Worm (Caenorhabditis elegans): ENCODE measurements around the gene K02C4.3.

- TF ChIP-seq nhr-11 (tag; optimal IDR thresholded peaks at IDR 0.05): no peak
- TF ChIP-seq elt-2 (tag; optimal IDR thresholded peaks at IDR 0.05): no peak
- TF ChIP-seq nhr-12 (tag; optimal IDR thresholded peaks at IDR 0.05): no peak
- TF ChIP-seq lsy-2 (tag; optimal IDR thresholded peaks at IDR 0.05): no peak
- no peak for TF ChIP-seq alr-1 (tag; optimal IDR thresholded peaks at IDR 0.05; ENCODE audit: borderline replicate concordance)
- no peak for TF ChIP-seq nhr-237 (tag; optimal IDR thresholded peaks at IDR 0.05)
- no peak for TF ChIP-seq zip-4 (GFP tag; optimal IDR thresholded peaks at IDR 0.05)
- TF ChIP-seq ztf-4 (tag; optimal IDR thresholded peaks at IDR 0.05): no peak
- TF ChIP-seq pax-3 (tag; optimal IDR thresholded peaks at IDR 0.05): no peak
These were observed 49.4 kb downstream of the K02C4.3 start, which contains the start of gene arp-6 for ce11 chrII:8037246-8037645.
